Fruit fly (Drosophila melanogaster) whole organism, embryonic: ENCODE data around the gene CG7289.

ENCODE experiments used
- Aef1 ChIP-seq: fragments of 200-800 bp; sonication (Bioruptor generic); IDR thresholded peaks from 3 replicates; pipeline ENCODE4 v1.3.6; 2022; ENCODE audit warnings: missing biosample characterization, missing genetic modification characterization
- Awh ChIP-seq: fragments of 200-800 bp; sonication (Bioruptor generic); IDR thresholded peaks from 2 replicates; pipeline ENCODE4, ENCODE4 v1.3.6; 2022; ENCODE audit warnings: missing biosample characterization, missing genetic modification characterization
- BEAF-32 ChIP-seq: fragments of 200-800 bp; sonication (Bioruptor generic); optimal IDR thresholded peaks from 3 replicates; lab custom pipeline; 2017; ENCODE audit warnings: missing biosample characterization, missing genetic modification characterization, mild to moderate bottlenecking, moderate library complexity, missing genetic modification reagents
- Bgb ChIP-seq: fragments of 200-800 bp; sonication (Bioruptor generic); IDR thresholded peaks from 2 replicates; pipeline ENCODE4 v1.3.6; 2022; ENCODE audit warnings: missing biosample characterization, missing genetic modification characterization; ENCODE audit not compliant: partially characterized antibody
- C15 ChIP-seq: fragments of 200-800 bp; sonication (Bioruptor generic); IDR thresholded peaks from 3 replicates; pipeline ENCODE4 v1.3.6; 2022; ENCODE audit warnings: missing biosample characterization, missing genetic modification characterization
- CG10147 ChIP-seq: fragments of 200-800 bp; sonication (Bioruptor generic); optimal IDR thresholded peaks from 2 replicates; lab custom pipeline; 2019; ENCODE audit warnings: missing biosample characterization, mild to moderate bottlenecking, missing genetic modification characterization, moderate library complexity
- CG11456 ChIP-seq: fragments of 200-800 bp; sonication (Bioruptor generic); IDR thresholded peaks from 3 replicates; pipeline ENCODE4 v1.3.6; 2022; ENCODE audit warnings: missing biosample characterization, missing genetic modification characterization
- CG11695 ChIP-seq: fragments of 200-800 bp; sonication (Bioruptor generic); IDR thresholded peaks from 3 replicates; pipeline ENCODE4 v1.3.6; 2022; ENCODE audit warnings: missing biosample characterization, missing genetic modification characterization
- CG11696 ChIP-seq: fragments of 200-800 bp; sonication (Bioruptor generic); IDR thresholded peaks from 2 replicates; pipeline ENCODE4 v1.3.6; 2022; ENCODE audit warnings: missing biosample characterization, missing genetic modification characterization
- CG11723 ChIP-seq: fragments of 200-800 bp; sonication (Bioruptor generic); optimal IDR thresholded peaks from 2 replicates; lab custom pipeline; 2017; ENCODE audit warnings: missing biosample characterization, mild to moderate bottlenecking, missing genetic modification characterization
- CG12236 ChIP-seq: fragments of 200-800 bp; sonication (Bioruptor generic); optimal IDR thresholded peaks from 2 replicates; lab custom pipeline; 2016; ENCODE audit warnings: missing biosample characterization, missing genetic modification characterization
- CG13424 ChIP-seq: fragments of 200-800 bp; sonication (Bioruptor generic); optimal IDR thresholded peaks from 2 replicates; lab custom pipeline; 2019; ENCODE audit warnings: missing biosample characterization, mild to moderate bottlenecking, missing genetic modification characterization, moderate library complexity
- CG13894 ChIP-seq: fragments of 200-800 bp; sonication (Bioruptor generic); optimal IDR thresholded peaks from 3 replicates; lab custom pipeline; 2018; ENCODE audit warnings: missing biosample characterization, mild to moderate bottlenecking, missing genetic modification characterization, moderate library complexity
- CG14441 ChIP-seq: fragments of 200-800 bp; sonication (Bioruptor generic); IDR thresholded peaks from 2 replicates; pipeline ENCODE4 v1.3.6; 2022; ENCODE audit warnings: missing biosample characterization, missing genetic modification characterization
- CG14860 ChIP-seq: fragments of 200-800 bp; sonication (Bioruptor generic); IDR thresholded peaks from 3 replicates; pipeline ENCODE4 v1.3.6; 2022; ENCODE audit warnings: missing biosample characterization, missing genetic modification characterization; ENCODE audit not compliant: partially characterized antibody
- CG17829 ChIP-seq: fragments of 200-800 bp; optimal IDR thresholded peaks from 2 replicates; lab custom pipeline; 2019; ENCODE audit warnings: missing biosample characterization, mild to moderate bottlenecking, missing genetic modification characterization, moderate library complexity
- CG18476 ChIP-seq: fragments of 200-800 bp; sonication (Bioruptor generic); optimal IDR thresholded peaks from 2 replicates; lab custom pipeline; 2016; ENCODE audit warnings: missing biosample characterization, mild to moderate bottlenecking, missing genetic modification characterization
- CG2129 ChIP-seq: fragments of 200-800 bp; sonication (Bioruptor generic); IDR thresholded peaks from 2 replicates; pipeline ENCODE4 v1.3.6; 2022; ENCODE audit warnings: missing biosample characterization, missing genetic modification characterization; ENCODE audit not compliant: partially characterized antibody
- CG6791 ChIP-seq: fragments of 200-800 bp; sonication (Bioruptor generic); IDR thresholded peaks from 3 replicates; pipeline ENCODE4 v1.3.6; 2022; ENCODE audit warnings: missing biosample characterization, missing genetic modification characterization; ENCODE audit not compliant: partially characterized antibody
- CG7271 ChIP-seq: fragments of 200-800 bp; sonication (Bioruptor generic); optimal IDR thresholded peaks from 2 replicates; lab custom pipeline; 2018; ENCODE audit warnings: missing biosample characterization, mild to moderate bottlenecking, missing genetic modification characterization, moderate library complexity
- CG7839 ChIP-seq: fragments of 200-800 bp; sonication (Bioruptor generic); optimal IDR thresholded peaks from 3 replicates; lab custom pipeline; 2018; ENCODE audit warnings: missing biosample characterization, mild to moderate bottlenecking, missing genetic modification characterization, moderate library complexity
- CG7963 ChIP-seq: fragments of 200-800 bp; sonication (Bioruptor generic); IDR thresholded peaks from 3 replicates; pipeline ENCODE4 v1.3.6; 2022; ENCODE audit warnings: missing biosample characterization, missing genetic modification characterization; ENCODE audit not compliant: partially characterized antibody
- CG8924 ChIP-seq: fragments of 200-800 bp; optimal IDR thresholded peaks from 3 replicates; lab custom pipeline; 2019; ENCODE audit warnings: missing biosample characterization, mild to moderate bottlenecking, missing genetic modification characterization, moderate library complexity
- CG9797 ChIP-seq: fragments of 200-800 bp; sonication (Bioruptor generic); optimal IDR thresholded peaks from 3 replicates; lab custom pipeline; 2018; ENCODE audit warnings: missing biosample characterization, mild to moderate bottlenecking, missing genetic modification characterization
- Camta ChIP-seq: fragments of 200-800 bp; sonication (Bioruptor generic); optimal IDR thresholded peaks from 2 replicates; lab custom pipeline; 2016; ENCODE audit warnings: missing biosample characterization, missing genetic modification characterization
- E2f2 ChIP-seq: fragments of 200-800 bp; sonication (Bioruptor generic); IDR thresholded peaks from 2 replicates; pipeline ENCODE4 v1.3.6; 2022; ENCODE audit warnings: missing biosample characterization, missing genetic modification characterization
- Ets65A ChIP-seq: fragments of 200-800 bp; sonication (Bioruptor generic); peaks from one replicate; lab custom pipeline; 2016; ENCODE audit warnings: missing biosample characterization, missing genetic modification characterization
- Fer2 ChIP-seq: fragments of 200-800 bp; sonication (Bioruptor generic); optimal IDR thresholded peaks from 2 replicates; lab custom pipeline; 2018; ENCODE audit warnings: missing biosample characterization, mild to moderate bottlenecking, missing genetic modification characterization, moderate library complexity
- Fer3 ChIP-seq: fragments of 200-800 bp; sonication (Bioruptor generic); optimal IDR thresholded peaks from 2 replicates; lab custom pipeline; 2018; ENCODE audit warnings: missing biosample characterization, mild to moderate bottlenecking, missing genetic modification characterization, moderate library complexity
- Hmx ChIP-seq: fragments of 200-800 bp; sonication (Bioruptor generic); optimal IDR thresholded peaks from 2 replicates; lab custom pipeline; 2016; ENCODE audit warnings: missing biosample characterization, missing genetic modification characterization
- Mad ChIP-seq: fragments of 200-800 bp; sonication (Bioruptor generic); optimal IDR thresholded peaks from 2 replicates; lab custom pipeline; 2016; ENCODE audit warnings: missing biosample characterization, missing genetic modification characterization
- Nf-YA ChIP-seq: fragments of 200-800 bp; sonication (Bioruptor generic); IDR thresholded peaks from 2 replicates; pipeline ENCODE4 v1.3.6; 2022; ENCODE audit warnings: missing biosample characterization, missing genetic modification characterization
- Rx ChIP-seq: fragments of 200-800 bp; sonication (Bioruptor generic); IDR thresholded peaks from 2 replicates; pipeline ENCODE4 v1.3.6; 2022; ENCODE audit warnings: missing biosample characterization, missing genetic modification characterization
- Sin3A ChIP-seq: fragments of >200 bp; optimal IDR thresholded peaks from 2 replicates; lab custom pipeline; 2018
- YL-1 ChIP-seq: fragments of 200-800 bp; sonication (Bioruptor generic); optimal IDR thresholded peaks from 3 replicates; lab custom pipeline; 2017; ENCODE audit warnings: missing biosample characterization, mild to moderate bottlenecking, missing genetic modification characterization
- abd-A ChIP-seq: fragments of 200-800 bp; sonication (Bioruptor generic); optimal IDR thresholded peaks from 3 replicates; lab custom pipeline; 2019; ENCODE audit warnings: missing biosample characterization, mild to moderate bottlenecking, missing genetic modification characterization, moderate library complexity
- al ChIP-seq: fragments of 200-800 bp; sonication (Bioruptor generic); IDR thresholded peaks from 2 replicates; pipeline ENCODE4 v1.3.6; 2022; ENCODE audit warnings: missing biosample characterization, missing genetic modification characterization
- ap ChIP-seq: fragments of 200-800 bp; sonication (Bioruptor generic); IDR thresholded peaks from 2 replicates; pipeline ENCODE4 v1.3.6; 2022; ENCODE audit warnings: missing biosample characterization, missing genetic modification characterization
- btn ChIP-seq: fragments of 200-800 bp; sonication (Bioruptor generic); optimal IDR thresholded peaks from 2 replicates; lab custom pipeline; 2016; ENCODE audit warnings: missing biosample characterization, missing genetic modification characterization
- chn ChIP-seq: fragments of 200-800 bp; sonication (Bioruptor generic); optimal IDR thresholded peaks from 2 replicates; lab custom pipeline; 2016; ENCODE audit warnings: missing biosample characterization, missing genetic modification characterization
- gcm2 ChIP-seq: fragments of 200-800 bp; sonication (Bioruptor generic); optimal IDR thresholded peaks from 2 replicates; lab custom pipeline; 2016; ENCODE audit warnings: missing biosample characterization, missing genetic modification characterization
- ham ChIP-seq: fragments of 200-800 bp; sonication (Bioruptor generic); IDR thresholded peaks from 2 replicates; pipeline ENCODE4 v1.3.6; 2022; ENCODE audit warnings: missing biosample characterization, missing genetic modification characterization
- hbn ChIP-seq: fragments of 200-800 bp; sonication (Bioruptor generic); IDR thresholded peaks from 2 replicates; pipeline ENCODE4 v1.3.6; 2022; ENCODE audit warnings: missing biosample characterization, missing genetic modification characterization; ENCODE audit not compliant: partially characterized antibody
- kay ChIP-seq: fragments of 200-800 bp; sonication (Bioruptor generic); optimal IDR thresholded peaks from 2 replicates; lab custom pipeline; 2016; ENCODE audit warnings: missing biosample characterization, missing genetic modification characterization
- lilli ChIP-seq: fragments of 200-800 bp; sonication (Bioruptor generic); optimal IDR thresholded peaks from 3 replicates; lab custom pipeline; 2016; ENCODE audit warnings: missing biosample characterization, missing genetic modification characterization
- pzg ChIP-seq: fragments of 200-800 bp; sonication (Bioruptor generic); optimal IDR thresholded peaks from 3 replicates; lab custom pipeline; 2018; ENCODE audit warnings: missing biosample characterization, mild to moderate bottlenecking, missing genetic modification characterization, moderate library complexity
- so ChIP-seq: fragments of 200-800 bp; sonication (Bioruptor generic); IDR thresholded peaks from 3 replicates; pipeline ENCODE4 v1.3.6; 2022; ENCODE audit warnings: missing biosample characterization, missing genetic modification characterization
- stwl ChIP-seq: fragments of 200-800 bp; sonication (Bioruptor generic); optimal IDR thresholded peaks from 3 replicates; lab custom pipeline; 2018; ENCODE audit warnings: missing biosample characterization, mild to moderate bottlenecking, missing genetic modification characterization, moderate library complexity
- tin ChIP-seq: fragments of 200-800 bp; sonication (Bioruptor generic); optimal IDR thresholded peaks from 3 replicates; lab custom pipeline; 2016; ENCODE audit warnings: missing biosample characterization, missing genetic modification characterization
- vvl ChIP-seq: fragments of 200-800 bp; sonication (Bioruptor generic); IDR thresholded peaks from 2 replicates; pipeline ENCODE4 v1.3.6; 2022; ENCODE audit warnings: missing biosample characterization, missing genetic modification characterization

Gene CG7289

dm6 chr2L:1980708-1981339 is 1.2 kb upstream of the CG7289 start, which contains the start of the genes CG15356 and CG15362 (continued):
- TF ChIP-seq gcm2 (no peak), BEAF-32 (GFP tag; lab: Kevin White, UChicago) (peak; percentile 98), Ets65A (GFP tag; lab: Kevin White, UChicago) (peak; percentile 89), lilli (peak; percentile 40), C15 (GFP tag; lab: Robert Waterston, UW) (no peak), CG7963 (GFP tag; lab: Robert Waterston, UW) (peak; percentile 99), CG12236 (GFP tag; lab: Kevin White, UChicago) (no peak), ham (no peak), CG7271 (tag; lab: Kevin White, UChicago) (no peak), Nf-YA (GFP tag; lab: Robert Waterston, UW) (no peak), kay (GFP tag; lab: Kevin White, UChicago) (no peak), CG7839 (tag; lab: Kevin White, UChicago) (no peak), tin (GFP tag; lab: Kevin White, UChicago) (peak; percentile 5), Awh (no peak), CG11456 (peak; percentile 60), Bgb (GFP tag; lab: Robert Waterston, UW) (peak; percentile 99), stwl (peak; percentile 68), Hmx (peak; percentile 22), CG17829 (tag; lab: Kevin White, UChicago) (peak; percentile 19), pzg (peak; percentile 82), Camta (GFP tag; lab: Kevin White, UChicago) (peak; percentile 26), CG11696 (GFP tag; lab: Robert Waterston, UW) (no peak), hbn (GFP tag; lab: Robert Waterston, UW) (peak; percentile 98), CG6791 (GFP tag; lab: Robert Waterston, UW) (peak; percentile 99), CG10147 (GFP tag; lab: Kevin White, UChicago) (peak; percentile 5), CG11723 (no peak), Fer3 (tag; lab: Kevin White, UChicago) (peak; percentile 29), CG18476 (GFP tag; lab: Kevin White, UChicago) (peak; percentile 13), E2f2 (GFP tag; lab: Robert Waterston, UW) (peak; percentile 73), CG2129 (GFP tag; lab: Robert Waterston, UW) (peak; percentile 94), CG8924 (peak; percentile 31), chn (GFP tag; lab: Kevin White, UChicago) (peak; percentile 26), Mad (GFP tag; lab: Kevin White, UChicago) (no peak), abd-A (tag; lab: Kevin White, UChicago) (no peak), CG9797 (GFP tag; lab: Kevin White, UChicago) (peak; percentile 82), CG11695 (GFP tag; lab: Robert Waterston, UW) (0 out of 3 replicates have a peak, but pooled peaks have one; percentile 20), CG13894 (no peak), al (GFP tag; lab: Robert Waterston, UW) (no peak), CG14860 (GFP tag; lab: Robert Waterston, UW) (peak; percentile 98), so (GFP tag; lab: Robert Waterston, UW) (no peak), YL-1 (GFP tag; lab: Kevin White, UChicago) (peak; percentile 41), Fer2 (tag; lab: Kevin White, UChicago) (peak; percentile 8), Aef1 (GFP tag; lab: Robert Waterston, UW) (peak; percentile 29; the same call in 1 of the 3 replicates), Sin3A (lab: Kevin White, UChicago) (peak; percentile 67), ap (no peak), vvl (peak; percentile 67), CG14441 (GFP tag; lab: Robert Waterston, UW) (0 out of 2 replicates have a peak, but pooled peaks have one; percentile 8), btn (GFP tag; lab: Kevin White, UChicago) (no peak), CG13424 (tag; lab: Kevin White, UChicago) (peak; percentile 19), Rx (GFP tag; lab: Robert Waterston, UW) (no peak)
